Worm (Caenorhabditis elegans): ENCODE measurements around the gene srz-56.

- TF ChIP-seq ama-1 (optimal IDR thresholded peaks at IDR 0.05) (no peak), pes-1 (GFP tag; IDR thresholded peaks at IDR 0.05) (no peak), B0310.2 (tag; optimal IDR thresholded peaks at IDR 0.05) (no peak)
Measured at ce11 chrIII:2281975-2282957, 41.7 kb downstream of the srz-56 start, which contains the start of gene Y54F10BM.3.
